Worm (Caenorhabditis elegans): ENCODE measurements around the gene D1005.4.

DNA sequence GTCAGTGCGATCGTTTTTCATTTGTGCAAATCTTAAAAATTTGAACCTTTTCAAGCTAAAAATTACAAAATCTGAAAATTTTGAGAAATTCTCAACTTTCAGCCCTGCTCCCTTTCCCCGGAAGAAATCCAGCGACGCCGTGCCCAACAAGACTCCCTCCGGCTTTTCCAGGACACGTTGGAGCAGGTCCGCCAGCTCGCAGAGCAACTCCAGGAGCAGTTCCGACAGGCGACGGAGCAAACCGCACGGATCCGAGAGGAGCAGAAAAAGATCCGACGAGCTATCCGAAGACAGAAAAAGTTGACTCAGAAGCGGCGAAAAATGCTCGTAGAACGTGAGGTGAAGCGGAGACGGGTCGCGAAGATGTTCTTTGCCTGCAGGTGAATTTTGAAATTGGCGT is 34.4 kb downstream of the D1005.4 start:
- no peak for TF ChIP-seq nhr-2 (tag; optimal IDR thresholded peaks at IDR 0.05)
- TF ChIP-seq snpc-4 (tag; optimal IDR thresholded peaks at IDR 0.05), result no peak
- no peak for TF ChIP-seq ces-1 (GFP tag; optimal IDR thresholded peaks at IDR 0.05)
- TF ChIP-seq mls-2 (tag; optimal IDR thresholded peaks at IDR 0.05), result no peak
- no peak for TF ChIP-seq unc-62 (GFP tag; optimal IDR thresholded peaks at IDR 0.05)
- TF ChIP-seq pha-4 (tag; optimal IDR thresholded peaks at IDR 0.05), result no peak
- TF ChIP-seq ztf-11 (tag; optimal IDR thresholded peaks at IDR 0.05), result no peak
- no peak for TF ChIP-seq nhr-237 (tag; optimal IDR thresholded peaks at IDR 0.05)
- TF ChIP-seq unc-39 (tag; optimal IDR thresholded peaks at IDR 0.05), result no peak
- TF ChIP-seq drap-1 (GFP tag; optimal IDR thresholded peaks at IDR 0.05), result no peak
- TF ChIP-seq ceh-83 (GFP tag; optimal IDR thresholded peaks at IDR 0.05), result no peak
- TF ChIP-seq nhr-12 (tag; optimal IDR thresholded peaks at IDR 0.05), result no peak
- no peak for TF ChIP-seq cnd-1 (tag; optimal IDR thresholded peaks at IDR 0.05)

All from whole organism, mixed stage, embryonic.